Fruit fly (Drosophila melanogaster) whole organism, prepupa: ENCODE measurements around the gene mew.

Experiments used
- CG6163 ChIP-seq: fragments of 200-800 bp; sonication (Bioruptor generic); IDR thresholded peaks from 3 replicates; pipeline ENCODE4 v1.3.6; 2022; ENCODE audit warnings: missing biosample characterization, missing genetic modification characterization
- CG6276 ChIP-seq: fragments of 200-800 bp; sonication (Bioruptor generic); optimal IDR thresholded peaks from 2 replicates; lab custom pipeline; 2017; ENCODE audit warnings: missing biosample characterization, mild to moderate bottlenecking, missing genetic modification characterization
- Eip78C ChIP-seq: fragments of 200-800 bp; sonication (Bioruptor generic); peaks from one replicate; lab custom pipeline; 2016; ENCODE audit warnings: missing biosample characterization, missing genetic modification characterization
- dac ChIP-seq: fragments of 200-800 bp; sonication (Bioruptor generic); optimal IDR thresholded peaks from 2 replicates; lab custom pipeline; 2017; ENCODE audit warnings: missing biosample characterization, mild to moderate bottlenecking, missing genetic modification characterization
- fd85E ChIP-seq: fragments of 200-800 bp; sonication (Bioruptor generic); optimal IDR thresholded peaks from 3 replicates; lab custom pipeline; 2016; ENCODE audit warnings: missing biosample characterization, missing genetic modification characterization

DNA sequence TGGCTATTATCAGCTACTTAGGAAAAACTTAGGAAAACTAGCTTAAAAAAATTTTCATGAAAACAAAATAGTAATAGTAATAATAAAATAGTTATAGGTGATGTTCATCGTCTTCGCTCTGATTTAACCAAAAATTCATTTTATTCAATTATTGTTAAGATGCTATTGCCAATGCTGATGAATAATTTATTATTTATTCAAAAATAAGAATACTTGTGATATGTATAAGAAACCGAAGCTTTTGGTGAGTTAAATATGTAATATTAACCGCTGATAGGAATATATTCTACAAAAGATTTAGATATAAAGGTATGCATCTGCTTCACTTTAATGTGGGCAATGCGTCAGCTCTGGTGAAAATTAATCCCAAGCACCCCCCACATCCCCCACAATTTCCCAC lies 22.4 kb upstream of the mew start:
- TF ChIP-seq CG6163 (GFP tag; lab: Robert Waterston, UW) = no peak
- peak; percentile 52 for TF ChIP-seq Eip78C
- TF ChIP-seq dac (GFP tag; lab: Kevin White, UChicago) = no peak
- no peak for TF ChIP-seq fd85E
- no peak for TF ChIP-seq CG6276
